Fruit fly (Drosophila melanogaster) whole organism, adult: ENCODE results near the gene scramb2.
A peak's percentile ranks its signal among the peaks of the same experiment; 100 is the strongest.

Experiments used
- CG11617 ChIP-seq: fragments of 200-800 bp; sonication (Bioruptor generic); optimal IDR thresholded peaks from 2 replicates; lab custom pipeline; 2017; ENCODE audit warnings: mild to moderate bottlenecking, missing biosample characterization, missing genetic modification reagents, missing genetic modification characterization
- CG33017 ChIP-seq: fragments of 200-800 bp; sonication (Bioruptor generic); optimal IDR thresholded peaks from 2 replicates; lab custom pipeline; 2018; ENCODE audit warnings: missing biosample characterization, mild to moderate bottlenecking, missing genetic modification characterization, moderate library complexity
- CG7101 ChIP-seq: fragments of 200-800 bp; sonication (Bioruptor generic); optimal IDR thresholded peaks from 2 replicates; lab custom pipeline; 2018; ENCODE audit warnings: missing biosample characterization, mild to moderate bottlenecking, missing genetic modification characterization, moderate library complexity
- bab1 ChIP-seq: fragments of 200-800 bp; sonication (Bioruptor generic); optimal IDR thresholded peaks from 3 replicates; lab custom pipeline; 2019; ENCODE audit warnings: missing biosample characterization, mild to moderate bottlenecking, missing genetic modification characterization, moderate library complexity
- cic ChIP-seq: fragments of 200-800 bp; sonication (Bioruptor generic); optimal IDR thresholded peaks from 2 replicates; lab custom pipeline; 2017; ENCODE audit warnings: missing biosample characterization, mild to moderate bottlenecking, missing genetic modification characterization, moderate library complexity
- kay ChIP-seq: fragments of 200-800 bp; sonication (Bioruptor generic); peaks from one replicate; lab custom pipeline; 2016; ENCODE audit warnings: missing biosample characterization, missing genetic modification characterization, borderline replicate concordance
- ovo ChIP-seq: fragments of 200-800 bp; sonication (Bioruptor generic); optimal IDR thresholded peaks from 2 replicates; lab custom pipeline; 2016; ENCODE audit warnings: missing biosample characterization, missing genetic modification characterization
- pad ChIP-seq: fragments of 200-800 bp; sonication (Bioruptor generic); optimal IDR thresholded peaks from 3 replicates; lab custom pipeline; 2017; ENCODE audit warnings: missing biosample characterization, missing genetic modification characterization, mild to moderate bottlenecking, moderate library complexity, missing genetic modification reagents
- tj ChIP-seq: fragments of 200-800 bp; sonication (Bioruptor generic); optimal IDR thresholded peaks from 3 replicates; lab custom pipeline; 2017; ENCODE audit warnings: missing biosample characterization, mild to moderate bottlenecking, missing genetic modification characterization, moderate library complexity
- toe ChIP-seq: fragments of 200-800 bp; sonication (Bioruptor generic); optimal IDR thresholded peaks from 2 replicates; lab custom pipeline; 2016; ENCODE audit warnings: missing biosample characterization, missing genetic modification characterization

DNA sequence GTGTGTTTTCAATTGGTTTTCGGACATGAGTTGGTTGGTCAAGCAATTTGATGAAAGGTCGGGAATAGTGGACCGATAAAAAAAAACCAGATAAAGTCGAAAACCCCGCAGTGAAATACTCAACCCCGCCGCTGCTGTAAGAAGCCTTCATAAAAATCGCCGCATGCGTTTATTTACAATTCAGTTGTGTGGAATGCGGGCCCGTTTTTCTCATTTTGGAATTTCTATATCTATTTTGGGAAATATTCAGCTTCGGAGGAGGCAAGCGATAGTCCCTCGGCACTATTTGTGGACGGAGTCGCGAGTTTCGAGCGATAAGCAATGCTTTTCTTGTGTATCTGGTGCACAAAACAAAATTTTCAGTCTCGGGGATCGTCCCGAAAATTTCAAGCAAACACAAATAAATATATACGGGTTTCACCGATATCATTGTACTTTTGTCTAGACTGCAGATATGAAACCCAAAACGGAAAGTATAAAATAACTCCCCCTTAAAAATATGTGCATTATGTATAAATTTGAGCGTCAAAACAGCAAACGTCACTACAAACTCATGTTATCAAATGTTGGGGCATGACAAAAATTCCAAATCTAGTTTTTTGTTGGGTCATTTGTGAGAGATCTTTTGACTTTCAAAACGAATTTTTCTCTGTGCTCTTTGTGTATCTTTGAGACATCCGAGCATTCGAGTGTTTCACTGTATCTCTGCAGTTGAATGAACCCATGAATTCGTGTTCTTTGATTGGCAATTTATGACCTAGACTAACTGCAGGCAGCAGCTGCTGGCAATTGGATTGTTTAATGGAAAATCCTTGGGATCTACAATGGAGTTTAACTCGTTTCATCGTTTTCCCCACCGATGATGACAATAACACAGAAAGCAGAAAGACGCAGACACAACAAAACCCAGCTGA lies 12.6 kb upstream of the scramb2 start:
- TF ChIP-seq CG33017 (tag; lab: Kevin White, UChicago) (no peak), tj (peak; percentile 74), pad (GFP tag; lab: Kevin White, UChicago) (no peak), CG11617 (GFP tag; lab: Kevin White, UChicago) (no peak), bab1 (GFP tag; lab: Kevin White, UChicago) (no peak), CG7101 (tag; lab: Kevin White, UChicago) (no peak), cic (GFP tag; lab: Kevin White, UChicago) (no peak), ovo (GFP tag; lab: Kevin White, UChicago) (no peak), kay (no peak), toe (GFP tag; lab: Kevin White, UChicago) (no peak)
